Fruit fly (Drosophila melanogaster) whole organism, prepupa: Measurements from ENCODE around the gene CG1231.

ENCODE experiments used
- CG10631 ChIP-seq: fragments of 200-800 bp; sonication (Bioruptor generic); optimal IDR thresholded peaks from 2 replicates; lab custom pipeline; 2016; ENCODE audit warnings: missing biosample characterization, missing genetic modification characterization
- CG10669 ChIP-seq: fragments of 200-800 bp; sonication (Bioruptor generic); optimal IDR thresholded peaks from 3 replicates; lab custom pipeline; 2018; ENCODE audit warnings: missing biosample characterization, mild to moderate bottlenecking, missing genetic modification characterization, moderate library complexity
- CG11294 ChIP-seq: fragments of 200-800 bp; sonication (Bioruptor generic); IDR thresholded peaks from 2 replicates; pipeline ENCODE4 v1.3.6; 2022; ENCODE audit warnings: missing biosample characterization, missing genetic modification characterization
- CG11762 ChIP-seq: fragments of 200-800 bp; sonication (Bioruptor generic); optimal IDR thresholded peaks from 3 replicates; lab custom pipeline; 2016; ENCODE audit warnings: missing biosample characterization, missing genetic modification characterization; ENCODE audit not compliant: insufficient read depth
- CG11902 ChIP-seq: fragments of 200-800 bp; sonication (Bioruptor generic); optimal IDR thresholded peaks from 3 replicates; lab custom pipeline; 2016; ENCODE audit warnings: missing biosample characterization, missing genetic modification characterization
- CG15336 ChIP-seq: fragments of 200-800 bp; sonication (Bioruptor generic); IDR thresholded peaks from 2 replicates; pipeline ENCODE4 v1.3.6; 2022; ENCODE audit warnings: missing biosample characterization, missing genetic modification characterization
- CG16779 ChIP-seq: fragments of 200-800 bp; sonication (Bioruptor generic); optimal IDR thresholded peaks from 3 replicates; lab custom pipeline; 2017; ENCODE audit warnings: missing biosample characterization, mild to moderate bottlenecking, missing genetic modification characterization
- CG31627 ChIP-seq: fragments of 200-800 bp; sonication (Bioruptor generic); optimal IDR thresholded peaks from 3 replicates; lab custom pipeline; 2016; ENCODE audit warnings: missing biosample characterization, missing genetic modification characterization
- CG32006 ChIP-seq: fragments of 200-800 bp; sonication (Bioruptor generic); optimal IDR thresholded peaks from 3 replicates; lab custom pipeline; 2017; ENCODE audit warnings: missing biosample characterization, mild to moderate bottlenecking, missing genetic modification characterization
- CG3919 ChIP-seq: fragments of 200-800 bp; sonication (Bioruptor generic); optimal IDR thresholded peaks from 3 replicates; lab custom pipeline; 2016; ENCODE audit warnings: missing biosample characterization, missing genetic modification characterization
- CG4318 ChIP-seq: fragments of 200-800 bp; sonication (Bioruptor generic); optimal IDR thresholded peaks from 3 replicates; lab custom pipeline; 2017; ENCODE audit warnings: missing biosample characterization, mild to moderate bottlenecking, missing genetic modification characterization
- CG6163 ChIP-seq: fragments of 200-800 bp; sonication (Bioruptor generic); IDR thresholded peaks from 3 replicates; pipeline ENCODE4 v1.3.6; 2022; ENCODE audit warnings: missing biosample characterization, missing genetic modification characterization
- CG6276 ChIP-seq: fragments of 200-800 bp; sonication (Bioruptor generic); optimal IDR thresholded peaks from 2 replicates; lab custom pipeline; 2017; ENCODE audit warnings: missing biosample characterization, mild to moderate bottlenecking, missing genetic modification characterization
- CG6808 ChIP-seq: fragments of 200-800 bp; sonication (Bioruptor generic); optimal IDR thresholded peaks from 3 replicates; lab custom pipeline; 2017; ENCODE audit warnings: missing biosample characterization, missing genetic modification characterization, mild to moderate bottlenecking, moderate library complexity, missing genetic modification reagents
- CG6854 ChIP-seq: fragments of 200-800 bp; sonication (Bioruptor generic); optimal IDR thresholded peaks from 2 replicates; lab custom pipeline; 2017; ENCODE audit warnings: missing biosample characterization, mild to moderate bottlenecking, missing genetic modification characterization
- CG7368 ChIP-seq: fragments of 200-800 bp; sonication (Bioruptor generic); optimal IDR thresholded peaks from 3 replicates; lab custom pipeline; 2016; ENCODE audit warnings: missing biosample characterization, missing genetic modification characterization
- CG8119 ChIP-seq: fragments of 200-800 bp; sonication (Bioruptor generic); IDR thresholded peaks from 3 replicates; pipeline ENCODE4 v1.3.6; 2022; ENCODE audit warnings: missing biosample characterization, missing genetic modification characterization
- CG8632 ChIP-seq: fragments of 200-800 bp; sonication (Bioruptor generic); optimal IDR thresholded peaks from 3 replicates; lab custom pipeline; 2016; ENCODE audit warnings: missing biosample characterization, missing genetic modification characterization
- CG9139 ChIP-seq: fragments of 200-800 bp; sonication (Bioruptor generic); optimal IDR thresholded peaks from 3 replicates; lab custom pipeline; 2017; ENCODE audit warnings: missing biosample characterization, mild to moderate bottlenecking, missing genetic modification characterization
- Eip78C ChIP-seq: fragments of 200-800 bp; sonication (Bioruptor generic); peaks from one replicate; lab custom pipeline; 2016; ENCODE audit warnings: missing biosample characterization, missing genetic modification characterization
- Eip93F ChIP-seq: fragments of 200-800 bp; sonication (Bioruptor generic); optimal IDR thresholded peaks from 2 replicates; lab custom pipeline; 2016; ENCODE audit warnings: missing biosample characterization, mild to moderate bottlenecking, missing genetic modification characterization
- Ets21C ChIP-seq: fragments of 200-800 bp; sonication (Bioruptor generic); optimal IDR thresholded peaks from 3 replicates; lab custom pipeline; 2016; ENCODE audit warnings: missing biosample characterization, missing genetic modification characterization
- Ets96B ChIP-seq: fragments of 200-800 bp; optimal IDR thresholded peaks from 2 replicates; lab custom pipeline; 2019; ENCODE audit warnings: missing biosample characterization, mild to moderate bottlenecking, missing genetic modification characterization, moderate library complexity
- Hr38 ChIP-seq: sonication (Bioruptor generic); optimal IDR thresholded peaks from 2 replicates; lab custom pipeline; 2016; ENCODE audit warnings: missing biosample characterization, missing genetic modification characterization
- Hr39 ChIP-seq: fragments of 200-800 bp; sonication (Bioruptor generic); optimal IDR thresholded peaks from 2 replicates; lab custom pipeline; 2016; ENCODE audit warnings: missing biosample characterization, missing genetic modification characterization
- Hr4 ChIP-seq: fragments of 200-800 bp; sonication (Bioruptor generic); optimal IDR thresholded peaks from 3 replicates; lab custom pipeline; 2016; ENCODE audit warnings: missing biosample characterization, missing genetic modification characterization
- Lpt ChIP-seq: fragments of 200-800 bp; sonication (Bioruptor generic); optimal IDR thresholded peaks from 3 replicates; lab custom pipeline; 2016; ENCODE audit warnings: missing biosample characterization, missing genetic modification characterization
- Met ChIP-seq: fragments of 200-800 bp; sonication (Bioruptor generic); optimal IDR thresholded peaks from 3 replicates; lab custom pipeline; 2016; ENCODE audit warnings: missing biosample characterization, missing genetic modification characterization
- OdsH ChIP-seq: fragments of 200-800 bp; sonication (Bioruptor generic); optimal IDR thresholded peaks from 3 replicates; lab custom pipeline; 2016; ENCODE audit warnings: missing biosample characterization, missing genetic modification characterization
- Smox ChIP-seq: fragments of 200-800 bp; sonication (Bioruptor generic); optimal IDR thresholded peaks from 3 replicates; lab custom pipeline; 2016; ENCODE audit warnings: missing biosample characterization, missing genetic modification characterization
- Sox102F ChIP-seq: fragments of 200-800 bp; sonication (Bioruptor generic); optimal IDR thresholded peaks from 2 replicates; lab custom pipeline; 2016; ENCODE audit warnings: missing biosample characterization, mild to moderate bottlenecking, missing genetic modification characterization
- Sox14 ChIP-seq: fragments of 200-800 bp; sonication (Bioruptor generic); optimal IDR thresholded peaks from 3 replicates; lab custom pipeline; 2016; ENCODE audit warnings: missing biosample characterization, missing genetic modification characterization
- Sox15 ChIP-seq: fragments of 200-800 bp; sonication (Bioruptor generic); optimal IDR thresholded peaks from 3 replicates; lab custom pipeline; 2016; ENCODE audit warnings: missing biosample characterization, missing genetic modification characterization
- achi ChIP-seq: fragments of 200-800 bp; sonication (Bioruptor generic); optimal IDR thresholded peaks from 3 replicates; lab custom pipeline; 2016; ENCODE audit warnings: missing biosample characterization, missing genetic modification characterization
- acj6 ChIP-seq: fragments of 200-800 bp; sonication (Bioruptor generic); optimal IDR thresholded peaks from 3 replicates; lab custom pipeline; 2016; ENCODE audit warnings: missing biosample characterization, missing genetic modification characterization
- cyc ChIP-seq: fragments of 200-800 bp; sonication (Bioruptor generic); optimal IDR thresholded peaks from 3 replicates; lab custom pipeline; 2016; ENCODE audit warnings: missing biosample characterization, missing genetic modification characterization
- dac ChIP-seq: fragments of 200-800 bp; sonication (Bioruptor generic); optimal IDR thresholded peaks from 2 replicates; lab custom pipeline; 2017; ENCODE audit warnings: missing biosample characterization, mild to moderate bottlenecking, missing genetic modification characterization
- dsx ChIP-seq: fragments of 200-800 bp; optimal IDR thresholded peaks from 3 replicates; lab custom pipeline; 2019; ENCODE audit warnings: missing biosample characterization, mild to moderate bottlenecking, missing genetic modification characterization, moderate library complexity; ENCODE audit not compliant: poor library complexity, severe bottlenecking
- eg ChIP-seq: fragments of 200-800 bp; sonication (Bioruptor generic); IDR thresholded peaks from 3 replicates; pipeline ENCODE4 v1.3.6; 2022; ENCODE audit warnings: missing biosample characterization, missing genetic modification characterization
- esn ChIP-seq: fragments of 200-800 bp; sonication (Bioruptor generic); optimal IDR thresholded peaks from 2 replicates; lab custom pipeline; 2016; ENCODE audit warnings: missing biosample characterization, mild to moderate bottlenecking, missing genetic modification characterization, moderate library complexity
- fd59A ChIP-seq: fragments of 200-800 bp; sonication (Bioruptor generic); optimal IDR thresholded peaks from 2 replicates; lab custom pipeline; 2017; ENCODE audit warnings: missing biosample characterization, mild to moderate bottlenecking, missing genetic modification characterization, missing genetic modification reagents
- fd85E ChIP-seq: fragments of 200-800 bp; sonication (Bioruptor generic); optimal IDR thresholded peaks from 3 replicates; lab custom pipeline; 2016; ENCODE audit warnings: missing biosample characterization, missing genetic modification characterization
- lz ChIP-seq: fragments of 200-800 bp; sonication (Bioruptor generic); optimal IDR thresholded peaks from 3 replicates; lab custom pipeline; 2016; ENCODE audit warnings: missing biosample characterization, missing genetic modification characterization
- net ChIP-seq: fragments of 200-800 bp; sonication (Bioruptor generic); optimal IDR thresholded peaks from 3 replicates; lab custom pipeline; 2016; ENCODE audit warnings: missing biosample characterization, missing genetic modification characterization
- pdm3 ChIP-seq: fragments of 200-800 bp; sonication (Bioruptor generic); optimal IDR thresholded peaks from 3 replicates; lab custom pipeline; 2016; ENCODE audit warnings: missing biosample characterization, missing genetic modification characterization
- spab ChIP-seq: fragments of 200-800 bp; sonication (Bioruptor generic); optimal IDR thresholded peaks from 2 replicates; lab custom pipeline; 2017; ENCODE audit warnings: missing biosample characterization, mild to moderate bottlenecking, missing genetic modification characterization, missing genetic modification reagents
- ss ChIP-seq, 2 experiments: fragments of 200-800 bp; sonication (Bioruptor generic); optimal IDR thresholded peaks; 2 replicates in 1 of 2; 3 replicates in 1 of 2; lab custom pipeline; 2017 to 2018; ENCODE audit warnings: mild to moderate bottlenecking in 2 of 2, missing biosample characterization in 2 of 2, missing genetic modification characterization in 2 of 2, moderate library complexity in 1 of 2
- svp ChIP-seq: fragments of 200-800 bp; sonication (Bioruptor generic); peaks from one replicate; lab custom pipeline; 2016; ENCODE audit warnings: missing biosample characterization, missing genetic modification characterization
- vri ChIP-seq: fragments of 200-800 bp; sonication (Bioruptor generic); optimal IDR thresholded peaks from 3 replicates; lab custom pipeline; 2016; ENCODE audit warnings: missing biosample characterization, mild to moderate bottlenecking, missing genetic modification characterization

The CG1231 gene

dm6 chr3L:349751-350150 lies 6.5 kb upstream of the CG1231 start:
- TF ChIP-seq Hr38 (GFP tag; lab: Kevin White, UChicago) (no peak), CG11294 (no peak), Met (GFP tag; lab: Kevin White, UChicago) (no peak), CG32006 (GFP tag; lab: Kevin White, UChicago) (no peak), CG8119 (no peak), Hr4 (GFP tag; lab: Kevin White, UChicago) (no peak), fd85E (GFP tag; lab: Kevin White, UChicago) (no peak), CG15336 (GFP tag; lab: Robert Waterston, UW) (0 out of 2 replicates have a peak, but pooled peaks have one; percentile 14), Smox (no peak), CG6808 (GFP tag; lab: Kevin White, UChicago) (no peak), esn (GFP tag; lab: Kevin White, UChicago) (peak; percentile 13), svp (GFP tag; lab: Kevin White, UChicago) (peak; percentile 94), CG6163 (GFP tag; lab: Robert Waterston, UW) (no peak), Hr39 (GFP tag; lab: Kevin White, UChicago) (peak; percentile 22), CG7368 (no peak), Sox15 (GFP tag; lab: Kevin White, UChicago) (no peak), spab (GFP tag; lab: Kevin White, UChicago) (no peak), Ets96B (tag; lab: Kevin White, UChicago) (no peak), CG31627 (GFP tag; lab: Kevin White, UChicago) (no peak), pdm3 (no peak), CG6854 (GFP tag; lab: Kevin White, UChicago) (no peak), Eip78C (GFP tag; lab: Kevin White, UChicago) (peak; percentile 52), CG9139 (no peak), Eip93F (GFP tag; lab: Kevin White, UChicago) (no peak), CG6276 (GFP tag; lab: Kevin White, UChicago) (no peak), fd59A (GFP tag; lab: Kevin White, UChicago) (no peak), net (GFP tag; lab: Kevin White, UChicago) (no peak), eg (no peak), CG16779 (tag; lab: Kevin White, UChicago) (no peak), CG3919 (no peak), lz (GFP tag; lab: Kevin White, UChicago) (no peak), CG11762 (GFP tag; lab: Kevin White, UChicago) (no peak), cyc (no peak), Ets21C (GFP tag; lab: Kevin White, UChicago) (no peak), Sox102F (GFP tag; lab: Kevin White, UChicago) (no peak), OdsH (GFP tag; lab: Kevin White, UChicago) (peak; percentile 6), CG8632 (GFP tag; lab: Kevin White, UChicago) (no peak), Lpt (GFP tag; lab: Kevin White, UChicago) (no peak), achi (GFP tag; lab: Kevin White, UChicago) (no peak), dsx (GFP tag; lab: Kevin White, UChicago) (no peak), CG11902 (GFP tag; lab: Kevin White, UChicago) (no peak), ss (GFP tag; optimal IDR thresholded peaks at IDR 0.05; lab: Kevin White, UChicago) (no peak), dac (GFP tag; lab: Kevin White, UChicago) (no peak), CG10631 (GFP tag; lab: Kevin White, UChicago) (no peak), acj6 (GFP tag; lab: Kevin White, UChicago) (no peak), vri (peak; percentile 31), CG4318 (no peak), Sox14 (GFP tag; lab: Kevin White, UChicago) (no peak), CG10669 (GFP tag; lab: Kevin White, UChicago) (no peak)
